Fruit fly (Drosophila melanogaster) whole organism, prepupa: ENCODE results near the gene CG11892.

Source experiments
- Blimp-1 ChIP-seq: fragments of 200-800 bp; sonication (Bioruptor generic); optimal IDR thresholded peaks from 3 replicates; lab custom pipeline; 2017; ENCODE audit warnings: missing biosample characterization, missing genetic modification characterization, mild to moderate bottlenecking, moderate library complexity, missing genetic modification reagents
- CG10631 ChIP-seq: fragments of 200-800 bp; sonication (Bioruptor generic); optimal IDR thresholded peaks from 2 replicates; lab custom pipeline; 2016; ENCODE audit warnings: missing biosample characterization, missing genetic modification characterization
- CG15336 ChIP-seq: fragments of 200-800 bp; sonication (Bioruptor generic); IDR thresholded peaks from 2 replicates; pipeline ENCODE4 v1.3.6; 2022; ENCODE audit warnings: missing biosample characterization, missing genetic modification characterization
- CG16779 ChIP-seq: fragments of 200-800 bp; sonication (Bioruptor generic); optimal IDR thresholded peaks from 3 replicates; lab custom pipeline; 2017; ENCODE audit warnings: missing biosample characterization, mild to moderate bottlenecking, missing genetic modification characterization
- CG8319 ChIP-seq: fragments of 200-800 bp; sonication (Bioruptor generic); optimal IDR thresholded peaks from 3 replicates; lab custom pipeline; 2016; ENCODE audit warnings: missing biosample characterization, missing genetic modification characterization
- Ets96B ChIP-seq: fragments of 200-800 bp; optimal IDR thresholded peaks from 2 replicates; lab custom pipeline; 2019; ENCODE audit warnings: missing biosample characterization, mild to moderate bottlenecking, missing genetic modification characterization, moderate library complexity
- Lpt ChIP-seq: fragments of 200-800 bp; sonication (Bioruptor generic); optimal IDR thresholded peaks from 3 replicates; lab custom pipeline; 2016; ENCODE audit warnings: missing biosample characterization, missing genetic modification characterization
- OdsH ChIP-seq: fragments of 200-800 bp; sonication (Bioruptor generic); optimal IDR thresholded peaks from 3 replicates; lab custom pipeline; 2016; ENCODE audit warnings: missing biosample characterization, missing genetic modification characterization
- Smox ChIP-seq: fragments of 200-800 bp; sonication (Bioruptor generic); optimal IDR thresholded peaks from 3 replicates; lab custom pipeline; 2016; ENCODE audit warnings: missing biosample characterization, missing genetic modification characterization
- Sox102F ChIP-seq: fragments of 200-800 bp; sonication (Bioruptor generic); optimal IDR thresholded peaks from 2 replicates; lab custom pipeline; 2016; ENCODE audit warnings: missing biosample characterization, mild to moderate bottlenecking, missing genetic modification characterization
- acj6 ChIP-seq: fragments of 200-800 bp; sonication (Bioruptor generic); optimal IDR thresholded peaks from 3 replicates; lab custom pipeline; 2016; ENCODE audit warnings: missing biosample characterization, missing genetic modification characterization
- lz ChIP-seq: fragments of 200-800 bp; sonication (Bioruptor generic); optimal IDR thresholded peaks from 3 replicates; lab custom pipeline; 2016; ENCODE audit warnings: missing biosample characterization, missing genetic modification characterization
- pdm3 ChIP-seq: fragments of 200-800 bp; sonication (Bioruptor generic); optimal IDR thresholded peaks from 3 replicates; lab custom pipeline; 2016; ENCODE audit warnings: missing biosample characterization, missing genetic modification characterization
- salr ChIP-seq, 2 experiments: fragments of 200-800 bp; sonication (Bioruptor generic); optimal IDR thresholded peaks; 3 replicates each; lab custom pipeline; 2016 to 2018; ENCODE audit warnings: missing biosample characterization in 2 of 2, missing genetic modification characterization in 2 of 2, mild to moderate bottlenecking in 1 of 2

- TF ChIP-seq CG10631 (GFP tag; lab: Kevin White, UChicago), result no peak
- TF ChIP-seq lz (GFP tag; lab: Kevin White, UChicago), result no peak
- TF ChIP-seq pdm3, result no peak
- TF ChIP-seq Sox102F (GFP tag; lab: Kevin White, UChicago), result no peak
- no peak for TF ChIP-seq OdsH (GFP tag; lab: Kevin White, UChicago)
- TF ChIP-seq salr (GFP tag; optimal IDR thresholded peaks at IDR 0.05; lab: Kevin White, UChicago), result no peak
- no peak for TF ChIP-seq CG8319 (GFP tag; lab: Kevin White, UChicago)
- no peak for TF ChIP-seq Lpt
- TF ChIP-seq Blimp-1 (GFP tag; lab: Kevin White, UChicago), result no peak
- no peak for TF ChIP-seq CG15336
- TF ChIP-seq Smox, result no peak
- no peak for TF ChIP-seq CG16779 (tag; lab: Kevin White, UChicago)
- no peak for TF ChIP-seq Ets96B (tag; lab: Kevin White, UChicago)
- no peak for TF ChIP-seq acj6 (GFP tag; lab: Kevin White, UChicago)
Measured at dm6 chr3R:25277112-25277511, 4.2 kb upstream of the CG11892 start, which contains the start of gene CG10513.
